Worm (Caenorhabditis elegans) whole organism, young adult: ENCODE results near the gene miz-1.

Source experiments
- F10E7.11 ChIP-seq: sonication (generic microtip); optimal IDR thresholded peaks from 2 replicates; lab custom pipeline; 2017; ENCODE audit warnings: mild to moderate bottlenecking, missing genetic modification characterization, moderate library complexity, missing compliant biosample characterization
- F39B2.1 ChIP-seq: fragments of 200-800 bp; sonication (Bioruptor generic); IDR thresholded peaks from 2 replicates; pipeline ENCODE4 v1.3.6; 2022; ENCODE audit warnings: missing genetic modification reagents, missing genetic modification characterization, missing compliant biosample characterization
- F52B5.7 ChIP-seq: sonication (generic microtip); optimal IDR thresholded peaks from 2 replicates; lab custom pipeline; 2016; ENCODE audit warnings: mild to moderate bottlenecking, missing genetic modification characterization, missing compliant biosample characterization
- K11D2.4 ChIP-seq: fragments of 200-800 bp; sonication (Bioruptor generic); IDR thresholded peaks from 2 replicates; pipeline ENCODE4 v1.3.6; 2022; ENCODE audit warnings: missing genetic modification reagents, missing genetic modification characterization, missing compliant biosample characterization
- ama-1 ChIP-seq, 3 experiments: fragments of 150-350 bp in 1 of 3; sonication (generic microtip) in 2 of 3; optimal IDR thresholded peaks; 2 replicates each; lab custom pipeline; 2014 to 2018; ENCODE audit warnings: missing biosample characterization in 2 of 3, missing genetic modification characterization in 2 of 3, missing genetic modification reagents in 2 of 3
- attf-6 ChIP-seq: fragments of 200-800 bp; sonication (Bioruptor generic); IDR thresholded peaks from 2 replicates; pipeline ENCODE4 v1.3.6; 2022; ENCODE audit warnings: missing genetic modification reagents, missing genetic modification characterization, missing compliant biosample characterization
- dpff-1 ChIP-seq: sonication (generic microtip); optimal IDR thresholded peaks from 2 replicates; lab custom pipeline; 2017; ENCODE audit warnings: mild to moderate bottlenecking, missing genetic modification characterization, missing compliant biosample characterization
- dpl-1 ChIP-seq: fragments of 150-350 bp; optimal IDR thresholded peaks from 2 replicates; lab custom pipeline; 2014; ENCODE audit warnings: missing biosample characterization, missing genetic modification reagents, missing genetic modification characterization
- hmg-20 ChIP-seq: fragments of 200-800 bp; sonication (Bioruptor generic); IDR thresholded peaks from 2 replicates; pipeline ENCODE4 v1.3.6; 2022; ENCODE audit warnings: missing genetic modification reagents, missing genetic modification characterization, missing compliant biosample characterization
- madf-3 ChIP-seq: fragments of 200-800 bp; sonication (Bioruptor generic); IDR thresholded peaks from 2 replicates; pipeline ENCODE4 v1.3.6; 2022; ENCODE audit warnings: missing genetic modification reagents, missing genetic modification characterization, missing compliant biosample characterization
- nfya-1 ChIP-seq: sonication (generic microtip); optimal IDR thresholded peaks from 2 replicates; lab custom pipeline; 2017; ENCODE audit warnings: antibody characterized with exemption, missing compliant biosample characterization, missing genetic modification characterization, borderline replicate concordance; ENCODE audit not compliant: insufficient read depth
- snpc-1.3 ChIP-seq: sonication (generic microtip); optimal IDR thresholded peaks from 2 replicates; lab custom pipeline; 2017; ENCODE audit warnings: missing genetic modification characterization, mild to moderate bottlenecking, missing compliant biosample characterization, antibody characterized with exemption, moderate library complexity, missing genotype, missing genetic modification reagents; ENCODE audit not compliant: insufficient read depth
- snpc-4 ChIP-seq, 5 experiments: fragments of 150-350 bp in 1 of 5; sonication (generic microtip) in 4 of 5; optimal IDR thresholded peaks; 2 replicates each; lab custom pipeline; 2014 to 2018; ENCODE audit warnings: missing genetic modification characterization in 5 of 5, missing biosample characterization in 3 of 5, antibody characterized with exemption in 2 of 5, mild to moderate bottlenecking in 2 of 5, missing compliant biosample characterization in 2 of 5, missing genotype in 2 of 5, moderate library complexity in 2 of 5, missing genetic modification reagents in 1 of 5

- TF ChIP-seq nfya-1 (tag; lab: Kevin White, UChicago): no peak
- no peak for TF ChIP-seq F39B2.1 (GFP tag; lab: Robert Waterston, UW)
- no peak for TF ChIP-seq snpc-4 (GFP tag; optimal IDR thresholded peaks at IDR 0.05; lab: Kevin White, UChicago)
- TF ChIP-seq snpc-4 (tag; optimal IDR thresholded peaks at IDR 0.05; lab: Kevin White, UChicago): no peak
- no peak for TF ChIP-seq F10E7.11 (tag; lab: Kevin White, UChicago)
- TF ChIP-seq snpc-1.3 (tag; lab: Kevin White, UChicago): no peak
- no peak for TF ChIP-seq K11D2.4
- TF ChIP-seq hmg-20 (GFP tag; lab: Robert Waterston, UW): no peak
- no peak for TF ChIP-seq madf-3 (GFP tag; lab: Robert Waterston, UW)
- no peak for TF ChIP-seq F52B5.7
- no peak for TF ChIP-seq dpl-1 (GFP tag; lab: Kevin White, UChicago)
- TF ChIP-seq dpff-1 (tag; lab: Kevin White, UChicago): no peak
- TF ChIP-seq attf-6 (GFP tag; lab: Robert Waterston, UW): no peak
- TF ChIP-seq ama-1 (optimal IDR thresholded peaks at IDR 0.05; lab: Kevin White, UChicago): no peak
- TF ChIP-seq ama-1 (GFP tag; optimal IDR thresholded peaks at IDR 0.05; lab: Kevin White, UChicago): no peak
Observed at ce11 chrIV:10796707-10797106, 15.5 kb upstream of the miz-1 start.
